Fruit fly (Drosophila melanogaster) whole organism, embryonic: ENCODE measurements around the gene CG18265.

Experiments used
- C15 ChIP-seq: fragments of 200-800 bp; sonication (Bioruptor generic); IDR thresholded peaks from 3 replicates; pipeline ENCODE4 v1.3.6; 2022; ENCODE audit warnings: missing biosample characterization, missing genetic modification characterization
- CG10543 ChIP-seq: fragments of 200-800 bp; sonication (Bioruptor generic); optimal IDR thresholded peaks from 3 replicates; lab custom pipeline; 2017; ENCODE audit warnings: missing biosample characterization, mild to moderate bottlenecking, missing genetic modification characterization, moderate library complexity
- CG12769 ChIP-seq: fragments of 200-800 bp; sonication (Bioruptor generic); optimal IDR thresholded peaks from 2 replicates; lab custom pipeline; 2019; ENCODE audit warnings: missing biosample characterization, mild to moderate bottlenecking, missing genetic modification characterization, moderate library complexity
- CG14441 ChIP-seq: fragments of 200-800 bp; sonication (Bioruptor generic); IDR thresholded peaks from 2 replicates; pipeline ENCODE4 v1.3.6; 2022; ENCODE audit warnings: missing biosample characterization, missing genetic modification characterization
- CG14667 ChIP-seq: fragments of 200-800 bp; sonication (Bioruptor generic); IDR thresholded peaks from 2 replicates; pipeline ENCODE4 v1.3.6; 2022; ENCODE audit warnings: missing biosample characterization, missing genetic modification characterization
- CG14965 ChIP-seq: fragments of 200-800 bp; sonication (Bioruptor generic); optimal IDR thresholded peaks from 2 replicates; lab custom pipeline; 2016; ENCODE audit warnings: missing biosample characterization, missing genetic modification characterization, borderline replicate concordance
- CG15479 ChIP-seq: fragments of 200-800 bp; sonication (Bioruptor generic); optimal IDR thresholded peaks from 3 replicates; lab custom pipeline; 2019; ENCODE audit warnings: missing biosample characterization, mild to moderate bottlenecking, missing genetic modification characterization, moderate library complexity
- CG17612 ChIP-seq: fragments of 200-800 bp; sonication (Bioruptor generic); IDR thresholded peaks from 2 replicates; pipeline ENCODE4 v1.3.6; 2022; ENCODE audit warnings: missing biosample characterization, missing genetic modification characterization
- CG18011 ChIP-seq: fragments of 200-800 bp; sonication (Bioruptor generic); optimal IDR thresholded peaks from 2 replicates; lab custom pipeline; 2017; ENCODE audit warnings: missing biosample characterization, missing genetic modification characterization, mild to moderate bottlenecking, moderate library complexity, missing genotype
- CG3065 ChIP-seq: fragments of 200-800 bp; sonication (Bioruptor generic); optimal IDR thresholded peaks from 2 replicates; lab custom pipeline; 2016; ENCODE audit warnings: missing biosample characterization, missing genetic modification characterization
- CG3407 ChIP-seq: fragments of 200-800 bp; sonication (Bioruptor generic); optimal IDR thresholded peaks from 2 replicates; lab custom pipeline; 2018; ENCODE audit warnings: missing biosample characterization, mild to moderate bottlenecking, missing genetic modification characterization
- CG34224 ChIP-seq: fragments of 200-800 bp; sonication (Bioruptor generic); IDR thresholded peaks from 3 replicates; pipeline ENCODE4 v1.3.6; 2022; ENCODE audit warnings: missing biosample characterization, missing genetic modification characterization; ENCODE audit not compliant: partially characterized antibody
- CG3847 ChIP-seq: fragments of 200-800 bp; sonication (Bioruptor generic); IDR thresholded peaks from 2 replicates; pipeline ENCODE4 v1.3.6; 2022; ENCODE audit warnings: missing biosample characterization, missing genetic modification characterization
- CG6175 ChIP-seq: fragments of 200-800 bp; sonication (Bioruptor generic); IDR thresholded peaks from 3 replicates; pipeline ENCODE4 v1.3.6; 2022; ENCODE audit warnings: missing biosample characterization, missing genetic modification characterization
- CG6272 ChIP-seq: fragments of 200-800 bp; sonication (Bioruptor generic); IDR thresholded peaks from 2 replicates; pipeline ENCODE4 v1.3.6; 2022; ENCODE audit warnings: missing biosample characterization, missing genetic modification characterization
- CG6854 ChIP-seq: fragments of 200-800 bp; sonication (Bioruptor generic); optimal IDR thresholded peaks from 3 replicates; lab custom pipeline; 2017; ENCODE audit warnings: missing biosample characterization, mild to moderate bottlenecking, missing genetic modification characterization
- CG8089 ChIP-seq: fragments of 200-800 bp; sonication (Bioruptor generic); optimal IDR thresholded peaks from 3 replicates; lab custom pipeline; 2016; ENCODE audit warnings: missing biosample characterization, missing genetic modification characterization
- D ChIP-seq, 2 experiments: fragments of 200-800 bp in 1 of 2; fragments of >200 bp in 1 of 2; sonication (Bioruptor generic) in 1 of 2; optimal IDR thresholded peaks; 2 replicates in 1 of 2; 3 replicates in 1 of 2; lab custom pipeline; 2017; ENCODE audit warnings: mild to moderate bottlenecking in 1 of 2, missing biosample characterization in 1 of 2, missing genetic modification characterization in 1 of 2, missing genetic modification reagents in 1 of 2
- Dad ChIP-seq: fragments of 200-800 bp; sonication (Bioruptor generic); optimal IDR thresholded peaks from 3 replicates; lab custom pipeline; 2016; ENCODE audit warnings: missing biosample characterization, missing genetic modification characterization
- Doc2 ChIP-seq: fragments of 200-800 bp; sonication (Bioruptor generic); IDR thresholded peaks from 2 replicates; pipeline ENCODE4 v1.3.6; 2022; ENCODE audit warnings: missing biosample characterization, missing genetic modification characterization
- Ptx1 ChIP-seq: fragments of 200-800 bp; sonication (Bioruptor generic); IDR thresholded peaks from 2 replicates; pipeline ENCODE4 v1.3.6; 2022; ENCODE audit warnings: missing biosample characterization, missing genetic modification characterization
- Rx ChIP-seq: fragments of 200-800 bp; sonication (Bioruptor generic); IDR thresholded peaks from 2 replicates; pipeline ENCODE4 v1.3.6; 2022; ENCODE audit warnings: missing biosample characterization, missing genetic modification characterization
- Sox100B ChIP-seq: fragments of 200-800 bp; sonication (Bioruptor generic); optimal IDR thresholded peaks from 3 replicates; lab custom pipeline; 2018; ENCODE audit warnings: missing biosample characterization, mild to moderate bottlenecking, missing genetic modification characterization
- Ssrp ChIP-seq: fragments of 200-800 bp; sonication (Bioruptor generic); optimal IDR thresholded peaks from 2 replicates; lab custom pipeline; 2018; ENCODE audit warnings: missing biosample characterization, mild to moderate bottlenecking, missing genetic modification characterization, moderate library complexity
- abd-A ChIP-seq: fragments of 200-800 bp; sonication (Bioruptor generic); optimal IDR thresholded peaks from 3 replicates; lab custom pipeline; 2019; ENCODE audit warnings: missing biosample characterization, mild to moderate bottlenecking, missing genetic modification characterization, moderate library complexity
- ac ChIP-seq: fragments of 200-800 bp; sonication (Bioruptor generic); optimal IDR thresholded peaks from 3 replicates; lab custom pipeline; 2017; ENCODE audit warnings: missing biosample characterization, mild to moderate bottlenecking, missing genetic modification characterization
- cas ChIP-seq: fragments of 200-800 bp; sonication (Bioruptor generic); IDR thresholded peaks from 2 replicates; pipeline ENCODE4 v1.3.6; 2022; ENCODE audit warnings: missing biosample characterization, missing genetic modification characterization
- cato ChIP-seq: fragments of 200-800 bp; sonication (Bioruptor generic); optimal IDR thresholded peaks from 2 replicates; lab custom pipeline; 2016; ENCODE audit warnings: missing biosample characterization, missing genetic modification characterization, borderline replicate concordance
- chinmo ChIP-seq: fragments of 200-800 bp; sonication (Bioruptor generic); IDR thresholded peaks from 4 replicates; pipeline ENCODE4 v1.3.6; 2022; ENCODE audit warnings: missing biosample characterization, missing genetic modification characterization; ENCODE audit not compliant: partially characterized antibody
- ci ChIP-seq: fragments of 200-800 bp; sonication (Bioruptor generic); IDR thresholded peaks from 3 replicates; pipeline ENCODE4 v1.3.6; 2022; ENCODE audit warnings: missing biosample characterization, missing genetic modification characterization
- esg ChIP-seq: fragments of 200-800 bp; sonication (Bioruptor generic); conservative IDR thresholded peaks from 2 replicates; pipeline ENCODE4 v1.3.6; 2022; ENCODE audit warnings: missing biosample characterization, missing genetic modification characterization
- gem ChIP-seq: fragments of 200-800 bp; sonication (Bioruptor generic); optimal IDR thresholded peaks from 2 replicates; lab custom pipeline; 2019; ENCODE audit warnings: missing biosample characterization, mild to moderate bottlenecking, missing genetic modification characterization, moderate library complexity
- insv ChIP-seq, 2 experiments: fragments of 200-800 bp; sonication (Bioruptor generic); optimal IDR thresholded peaks; 3 replicates each; lab custom pipeline; 2016 to 2018; ENCODE audit warnings: missing biosample characterization in 2 of 2, missing genetic modification characterization in 2 of 2
- lab ChIP-seq: fragments of 200-800 bp; sonication (Bioruptor generic); optimal IDR thresholded peaks from 3 replicates; lab custom pipeline; 2017; ENCODE audit warnings: missing biosample characterization, missing genetic modification characterization, mild to moderate bottlenecking, moderate library complexity, missing genetic modification reagents
- maf-S ChIP-seq: fragments of 200-800 bp; sonication (Bioruptor generic); optimal IDR thresholded peaks from 2 replicates; lab custom pipeline; 2016; ENCODE audit warnings: missing biosample characterization, missing genetic modification characterization
- mirr ChIP-seq: fragments of 200-800 bp; sonication (Bioruptor generic); optimal IDR thresholded peaks from 3 replicates; lab custom pipeline; 2018; ENCODE audit warnings: missing biosample characterization, mild to moderate bottlenecking, missing genetic modification characterization
- shn ChIP-seq: fragments of 200-800 bp; sonication (Bioruptor generic); optimal IDR thresholded peaks from 3 replicates; lab custom pipeline; 2016; ENCODE audit warnings: missing biosample characterization, missing genetic modification characterization
- tll ChIP-seq, 2 experiments: fragments of 200-800 bp in 1 of 2; fragments of >200 bp in 1 of 2; sonication (Bioruptor generic) in 1 of 2; optimal IDR thresholded peaks; 2 replicates each; lab custom pipeline; 2017 to 2019; ENCODE audit warnings: missing biosample characterization in 2 of 2, missing genetic modification characterization in 2 of 2, mild to moderate bottlenecking in 1 of 2, moderate library complexity in 1 of 2

CG18265 gene

dm6 chr3L:17407480-17408093 is 31.6 kb upstream of the CG18265 start (continued):
- TF ChIP-seq ac (GFP tag; lab: Kevin White, UChicago) (peak; percentile 5), chinmo (GFP tag; lab: Robert Waterston, UW) (0 out of 4 replicates have a peak, but pooled peaks have one; percentile 13), esg (GFP tag; lab: Robert Waterston, UW) (no peak), cato (no peak), D (optimal IDR thresholded peaks at IDR 0.05; lab: Kevin White, UChicago) (peak; percentile 69), D (GFP tag; optimal IDR thresholded peaks at IDR 0.05; lab: Kevin White, UChicago) (no peak), CG3847 (GFP tag; lab: Robert Waterston, UW) (no peak), Dad (no peak), CG8089 (GFP tag; lab: Kevin White, UChicago) (no peak), mirr (GFP tag; lab: Kevin White, UChicago) (no peak), CG10543 (GFP tag; lab: Kevin White, UChicago) (no peak), CG6854 (no peak), CG15479 (GFP tag; lab: Kevin White, UChicago) (peak; percentile 52), ci (GFP tag; lab: Robert Waterston, UW) (0 out of 3 replicates have a peak, but pooled peaks have one; percentile 19), abd-A (tag; lab: Kevin White, UChicago) (peak; percentile 22), CG3065 (no peak), Rx (GFP tag; lab: Robert Waterston, UW) (no peak), CG12769 (tag; lab: Kevin White, UChicago) (peak; percentile 60), insv (GFP tag; optimal IDR thresholded peaks at IDR 0.05; lab: Kevin White, UChicago) (peak in 1 of 2 experiments; percentile 69), CG3407 (GFP tag; lab: Kevin White, UChicago) (no peak), lab (GFP tag; lab: Kevin White, UChicago) (no peak), Ptx1 (GFP tag; lab: Robert Waterston, UW) (no peak), Ssrp (tag; lab: Kevin White, UChicago) (no peak), cas (GFP tag; lab: Robert Waterston, UW) (no peak), tll (GFP tag; optimal IDR thresholded peaks at IDR 0.05; lab: Kevin White, UChicago) (peak in 1 of 2 experiments; percentile 82), CG17612 (GFP tag; lab: Robert Waterston, UW) (no peak), maf-S (no peak), CG34224 (GFP tag; lab: Robert Waterston, UW) (no peak), CG14965 (GFP tag; lab: Kevin White, UChicago) (no peak), CG14667 (GFP tag; lab: Robert Waterston, UW) (no peak), CG6272 (GFP tag; lab: Robert Waterston, UW) (no peak), gem (no peak)

DNA sequence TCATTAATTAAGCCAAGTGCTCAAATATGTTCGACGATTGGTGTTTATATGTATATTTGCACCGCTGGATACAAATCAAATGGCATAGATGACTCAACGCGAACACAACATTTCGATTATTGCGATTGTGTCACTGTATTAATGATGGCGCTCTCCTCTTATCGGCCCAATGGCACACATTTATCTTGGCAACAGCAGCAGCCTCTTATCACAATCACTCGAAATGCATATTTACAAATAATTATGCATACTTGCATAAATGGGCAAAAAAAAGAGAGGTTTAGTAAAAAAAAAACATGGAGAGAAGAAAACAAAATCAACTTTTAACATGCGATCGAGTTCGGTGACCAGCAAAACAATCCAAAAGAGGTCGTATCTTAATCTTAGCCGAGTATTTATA is 27.9 kb upstream of the CG18265 start:
- TF ChIP-seq Doc2 (GFP tag; lab: Robert Waterston, UW) (no peak), C15 (GFP tag; lab: Robert Waterston, UW) (no peak), Sox100B (GFP tag; lab: Kevin White, UChicago) (no peak), CG15479 (GFP tag; lab: Kevin White, UChicago) (peak; percentile 64), CG14441 (no peak), CG18011 (GFP tag; lab: Kevin White, UChicago) (no peak), mirr (GFP tag; lab: Kevin White, UChicago) (peak; percentile 4), shn (no peak), CG6175 (GFP tag; lab: Robert Waterston, UW) (no peak)
